Worm (Caenorhabditis elegans) whole organism, L1 larva: ENCODE results near the gene F36A4.2.

Source experiments
- C04F5.9 ChIP-seq: sonication (generic microtip); optimal IDR thresholded peaks from 2 replicates; lab custom pipeline; 2016; ENCODE audit warnings: missing genetic modification characterization, missing compliant biosample characterization
- C34B4.2 ChIP-seq: sonication (generic microtip); optimal IDR thresholded peaks from 2 replicates; lab custom pipeline; 2017; ENCODE audit warnings: mild to moderate bottlenecking, missing genetic modification characterization, missing compliant biosample characterization
- F16B12.6 ChIP-seq: fragments of 150-350 bp; optimal IDR thresholded peaks from 2 replicates; lab custom pipeline; 2014; ENCODE audit warnings: missing biosample characterization, missing genetic modification characterization
- Y116A8C.19 ChIP-seq: sonication (generic microtip); optimal IDR thresholded peaks from 2 replicates; lab custom pipeline; 2016; ENCODE audit warnings: missing compliant biosample characterization, missing genetic modification characterization, borderline replicate concordance
- aha-1 ChIP-seq: fragments of 150-350 bp; optimal IDR thresholded peaks from 2 replicates; lab custom pipeline; 2014; ENCODE audit warnings: missing biosample characterization, missing genetic modification characterization
- alr-1 ChIP-seq: fragments of 200-800 bp; sonication (Bioruptor generic); optimal IDR thresholded peaks from 2 replicates; lab custom pipeline; 2018; ENCODE audit warnings: borderline replicate concordance, mild to moderate bottlenecking, missing genetic modification characterization, missing compliant biosample characterization
- blmp-1 ChIP-seq: fragments of 150-350 bp; optimal IDR thresholded peaks from 2 replicates; lab custom pipeline; 2014; ENCODE audit warnings: missing biosample characterization, missing genetic modification characterization
- ceh-8 ChIP-seq: fragments of 200-800 bp; sonication (Bioruptor generic); optimal IDR thresholded peaks from 2 replicates; lab custom pipeline; 2018; ENCODE audit warnings: mild to moderate bottlenecking, missing genetic modification characterization, moderate library complexity, missing compliant biosample characterization
- ceh-82 ChIP-seq, 3 experiments: fragments of 150-350 bp in 1 of 3; sonication (generic microtip) in 2 of 3; optimal IDR thresholded peaks; 2 replicates each; lab custom pipeline; 2014 to 2017; ENCODE audit warnings: missing biosample characterization in 3 of 3, missing genetic modification characterization in 3 of 3
- ceh-88 ChIP-seq: fragments of 200-800 bp; sonication (Bioruptor generic); IDR thresholded peaks from 2 replicates; pipeline ENCODE4 v1.3.6; 2022; ENCODE audit warnings: missing genetic modification characterization, missing compliant biosample characterization
- ces-1 ChIP-seq: fragments of 150-350 bp; optimal IDR thresholded peaks from 2 replicates; lab custom pipeline; 2014; ENCODE audit warnings: missing biosample characterization, missing genetic modification reagents, missing genetic modification characterization
- efl-3 ChIP-seq: fragments of 200-800 bp; sonication (Bioruptor generic); optimal IDR thresholded peaks from 2 replicates; lab custom pipeline; 2018; ENCODE audit warnings: mild to moderate bottlenecking, missing genetic modification characterization, missing compliant biosample characterization
- egl-27 ChIP-seq, 2 experiments: fragments of 150-350 bp in 1 of 2; sonication (generic microtip); optimal IDR thresholded peaks; 3 replicates each; lab custom pipeline; 2017 to 2018; ENCODE audit warnings: missing biosample characterization in 2 of 2, missing genetic modification characterization in 2 of 2, missing genetic modification reagents in 2 of 2
- elt-2 ChIP-seq: sonication (generic microtip); optimal IDR thresholded peaks from 2 replicates; lab custom pipeline; 2016; ENCODE audit warnings: missing genetic modification characterization, mild to moderate bottlenecking, inconsistent platforms, missing compliant biosample characterization, missing genetic modification reagents
- elt-3 ChIP-seq, 6 experiments: fragments of 150-350 bp in 1 of 6; sonication (generic microtip); optimal IDR thresholded peaks; 2 replicates each; lab custom pipeline; 2017 to 2018; ENCODE audit warnings: missing biosample characterization in 6 of 6, missing genetic modification characterization in 6 of 6, inconsistent platforms in 1 of 6
- ets-5 ChIP-seq: fragments of 200-800 bp; sonication (Bioruptor generic); IDR thresholded peaks from 2 replicates; pipeline ENCODE4 v1.3.6; 2022; ENCODE audit warnings: missing genetic modification characterization, missing compliant biosample characterization
- fkh-4 ChIP-seq: sonication (generic microtip); optimal IDR thresholded peaks from 2 replicates; lab custom pipeline; 2016; ENCODE audit warnings: missing compliant biosample characterization, missing genetic modification characterization, borderline replicate concordance
- grh-1 ChIP-seq: fragments of 200-800 bp; sonication (Bioruptor generic); IDR thresholded peaks from 2 replicates; pipeline ENCODE4 v1.3.6; 2022; ENCODE audit warnings: missing genetic modification reagents, missing genetic modification characterization, missing compliant biosample characterization
- hlh-17 ChIP-seq: fragments of 200-800 bp; sonication (Bioruptor generic); optimal IDR thresholded peaks from 2 replicates; lab custom pipeline; 2018; ENCODE audit warnings: missing genetic modification characterization, mild to moderate bottlenecking, missing compliant biosample characterization, moderate library complexity, borderline replicate concordance
- hlh-4 ChIP-seq: sonication (generic microtip); optimal IDR thresholded peaks from 2 replicates; lab custom pipeline; 2016; ENCODE audit warnings: mild to moderate bottlenecking, missing genetic modification characterization, missing compliant biosample characterization
- hpl-2 ChIP-seq: fragments of 150-350 bp; optimal IDR thresholded peaks from 2 replicates; lab custom pipeline; 2014; ENCODE audit warnings: missing biosample characterization, missing genetic modification reagents, missing genetic modification characterization
- jun-1 ChIP-seq: fragments of 150-350 bp; optimal IDR thresholded peaks from 2 replicates; lab custom pipeline; 2014; ENCODE audit warnings: missing biosample characterization, missing genetic modification reagents, missing genetic modification characterization
- lin-13 ChIP-seq: fragments of 150-350 bp; optimal IDR thresholded peaks from 2 replicates; lab custom pipeline; 2014; ENCODE audit warnings: missing biosample characterization, missing genetic modification reagents, missing genetic modification characterization
- lin-14 ChIP-seq: fragments of 200-800 bp; sonication (Bioruptor generic); optimal IDR thresholded peaks from 2 replicates; lab custom pipeline; 2018; ENCODE audit warnings: mild to moderate bottlenecking, missing genetic modification characterization, moderate library complexity, missing compliant biosample characterization
- lin-15B ChIP-seq: fragments of 150-350 bp; sonication (generic microtip); optimal IDR thresholded peaks from 3 replicates; lab custom pipeline; 2014; ENCODE audit warnings: missing biosample characterization, missing genetic modification characterization
- lir-3 ChIP-seq: sonication (generic microtip); optimal IDR thresholded peaks from 2 replicates; lab custom pipeline; 2016; ENCODE audit warnings: mild to moderate bottlenecking, missing genetic modification characterization, moderate library complexity, missing compliant biosample characterization; ENCODE audit not compliant: poor library complexity
- lsy-2 ChIP-seq, 2 experiments: fragments of 150-350 bp; optimal IDR thresholded peaks; 2 replicates each; lab custom pipeline; 2014; ENCODE audit warnings: missing biosample characterization in 2 of 2, missing genetic modification characterization in 2 of 2
- mab-9 ChIP-seq: fragments of 200-800 bp; sonication (Bioruptor generic); IDR thresholded peaks from 2 replicates; pipeline ENCODE4 v1.3.6; 2022; ENCODE audit warnings: missing genetic modification reagents, missing genetic modification characterization, missing compliant biosample characterization
- mdl-1 ChIP-seq, 2 experiments: fragments of 150-350 bp; optimal IDR thresholded peaks; 2 replicates each; lab custom pipeline; 2014 to 2017; ENCODE audit warnings: missing biosample characterization in 2 of 2, missing genetic modification characterization in 2 of 2, inconsistent platforms in 1 of 2
- nhr-12 ChIP-seq: sonication (generic microtip); optimal IDR thresholded peaks from 2 replicates; lab custom pipeline; 2017; ENCODE audit warnings: missing biosample characterization, missing genetic modification characterization
- nhr-19 ChIP-seq: fragments of 200-800 bp; sonication (Bioruptor generic); conservative IDR thresholded peaks from 2 replicates; pipeline ENCODE4 v1.3.6; 2022; ENCODE audit warnings: missing genetic modification characterization, missing compliant biosample characterization
- nhr-20 ChIP-seq: sonication (generic microtip); optimal IDR thresholded peaks from 2 replicates; lab custom pipeline; 2016; ENCODE audit warnings: mild to moderate bottlenecking, missing genetic modification characterization, missing compliant biosample characterization
- nhr-237 ChIP-seq: fragments of 150-350 bp; optimal IDR thresholded peaks from 2 replicates; lab custom pipeline; 2014; ENCODE audit warnings: missing biosample characterization, missing genetic modification characterization
- nhr-28 ChIP-seq: fragments of 150-350 bp; optimal IDR thresholded peaks from 2 replicates; lab custom pipeline; 2014; ENCODE audit warnings: missing biosample characterization, missing genetic modification characterization
- nhr-71 ChIP-seq: sonication (generic microtip); optimal IDR thresholded peaks from 2 replicates; lab custom pipeline; 2016; ENCODE audit warnings: mild to moderate bottlenecking, missing genetic modification characterization, moderate library complexity, missing compliant biosample characterization
- nhr-84 ChIP-seq: sonication (generic microtip); optimal IDR thresholded peaks from 2 replicates; lab custom pipeline; 2017; ENCODE audit warnings: missing biosample characterization, missing genetic modification characterization
- nhr-85 ChIP-seq: sonication (generic microtip); peaks from one replicate; lab custom pipeline; 2016; ENCODE audit warnings: missing genetic modification characterization, inconsistent platforms, missing compliant biosample characterization
- nhr-90 ChIP-seq: sonication (generic microtip); optimal IDR thresholded peaks from 2 replicates; lab custom pipeline; 2016; ENCODE audit warnings: mild to moderate bottlenecking, missing genetic modification characterization, missing compliant biosample characterization; ENCODE audit not compliant: poor library complexity
- rnt-1 ChIP-seq: sonication (generic microtip); optimal IDR thresholded peaks from 2 replicates; lab custom pipeline; 2016; ENCODE audit warnings: mild to moderate bottlenecking, missing genetic modification characterization, moderate library complexity, missing compliant biosample characterization
- skn-1 ChIP-seq: fragments of 150-350 bp; optimal IDR thresholded peaks from 2 replicates; lab custom pipeline; 2014; ENCODE audit warnings: missing biosample characterization, missing genetic modification characterization
- snu-23 ChIP-seq: sonication (generic microtip); optimal IDR thresholded peaks from 2 replicates; lab custom pipeline; 2016; ENCODE audit warnings: missing genetic modification characterization, missing compliant biosample characterization
- sptf-1 ChIP-seq: fragments of 150-350 bp; optimal IDR thresholded peaks from 2 replicates; lab custom pipeline; 2014; ENCODE audit warnings: missing biosample characterization, missing genetic modification characterization
- sup-37 ChIP-seq: fragments of 200-800 bp; sonication (Bioruptor generic); optimal IDR thresholded peaks from 2 replicates; lab custom pipeline; 2018; ENCODE audit warnings: mild to moderate bottlenecking, missing genetic modification characterization, missing compliant biosample characterization
- tbx-2 ChIP-seq: sonication (generic microtip); optimal IDR thresholded peaks from 2 replicates; lab custom pipeline; 2016; ENCODE audit warnings: missing genetic modification characterization, missing compliant biosample characterization
- tlp-1 ChIP-seq: fragments of 150-350 bp; optimal IDR thresholded peaks from 2 replicates; lab custom pipeline; 2014; ENCODE audit warnings: missing biosample characterization, missing genetic modification characterization
- unc-130 ChIP-seq: fragments of 150-350 bp; optimal IDR thresholded peaks from 2 replicates; lab custom pipeline; 2017; ENCODE audit warnings: missing biosample characterization, missing genetic modification characterization, inconsistent platforms
- unc-62 ChIP-seq: fragments of 150-350 bp; optimal IDR thresholded peaks from 2 replicates; lab custom pipeline; 2014; ENCODE audit warnings: missing biosample characterization, missing genetic modification reagents, missing genetic modification characterization
- vab-15 ChIP-seq: sonication (generic microtip); optimal IDR thresholded peaks from 2 replicates; lab custom pipeline; 2017; ENCODE audit warnings: missing genotype, mild to moderate bottlenecking, missing genetic modification characterization, missing compliant biosample characterization
- xbp-1 ChIP-seq: sonication (generic microtip); optimal IDR thresholded peaks from 2 replicates; lab custom pipeline; 2016; ENCODE audit warnings: missing genetic modification characterization, missing compliant biosample characterization
- zag-1 ChIP-seq: fragments of 150-350 bp; optimal IDR thresholded peaks from 2 replicates; lab custom pipeline; 2014; ENCODE audit warnings: missing biosample characterization, missing genetic modification characterization
- zip-4 ChIP-seq: fragments of 200-800 bp; sonication (Bioruptor generic); optimal IDR thresholded peaks from 2 replicates; lab custom pipeline; 2018; ENCODE audit warnings: mild to moderate bottlenecking, missing genetic modification characterization, moderate library complexity, missing compliant biosample characterization
- ztf-11 ChIP-seq, 2 experiments: sonication (generic microtip); optimal IDR thresholded peaks; 2 replicates each; lab custom pipeline; 2016 to 2017; ENCODE audit warnings: missing genetic modification characterization in 2 of 2, missing biosample characterization in 1 of 2, missing compliant biosample characterization in 1 of 2
- ztf-4 ChIP-seq: fragments of 150-350 bp; optimal IDR thresholded peaks from 2 replicates; lab custom pipeline; 2014; ENCODE audit warnings: missing biosample characterization, missing genetic modification characterization

Gene F36A4.2

DNA sequence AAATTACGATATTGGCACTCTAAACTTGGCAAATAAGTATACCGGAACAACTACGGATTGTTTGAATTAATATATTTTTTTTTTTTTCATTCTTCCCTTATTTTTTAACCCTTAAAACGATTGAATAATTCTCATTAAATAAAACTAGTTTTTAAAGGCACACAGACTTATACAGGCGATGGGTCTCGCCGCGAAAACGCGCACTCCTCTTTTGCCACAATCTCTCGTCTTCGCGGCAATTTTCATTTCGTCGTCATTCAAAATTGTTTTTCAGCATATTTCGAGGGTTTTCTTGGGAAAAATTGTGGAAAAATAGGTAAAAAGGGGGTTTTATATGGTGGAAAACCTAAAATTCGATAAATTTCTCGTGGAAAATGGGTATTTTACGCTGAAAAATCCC lies 23.7 kb upstream of the F36A4.2 start (continued):
- TF ChIP-seq zag-1 (tag; lab: Kevin White, UChicago) (no peak), ces-1 (GFP tag; lab: Kevin White, UChicago) (no peak), xbp-1 (tag; lab: Kevin White, UChicago) (peak; percentile 53), snu-23 (peak; percentile 78), ceh-88 (GFP tag; lab: Robert Waterston, UW) (no peak), jun-1 (tag; lab: Kevin White, UChicago) (no peak), blmp-1 (tag; lab: Kevin White, UChicago) (no peak), tlp-1 (no peak), sptf-1 (no peak), hlh-17 (GFP tag; lab: Kevin White, UChicago) (no peak), ztf-11 (tag; optimal IDR thresholded peaks at IDR 0.05; lab: Kevin White, UChicago) (no peak), elt-2 (no peak), ztf-4 (no peak), hlh-4 (tag; lab: Kevin White, UChicago) (no peak), unc-130 (tag; lab: Kevin White, UChicago) (peak; percentile 40), lsy-2 (tag; optimal IDR thresholded peaks at IDR 0.05; lab: Kevin White, UChicago) (peak; percentile 73 to 85), alr-1 (tag; lab: Kevin White, UChicago) (no peak), nhr-71 (tag; lab: Kevin White, UChicago) (peak; percentile 80), mab-9 (GFP tag; lab: Robert Waterston, UW) (no peak), skn-1 (tag; lab: Kevin White, UChicago) (peak; percentile 56), nhr-20 (tag; lab: Kevin White, UChicago) (peak; percentile 59), nhr-84 (tag; lab: Kevin White, UChicago) (no peak), aha-1 (tag; lab: Kevin White, UChicago) (no peak), rnt-1 (peak; percentile 59), lir-3 (tag; lab: Kevin White, UChicago) (no peak), nhr-19 (GFP tag; lab: Robert Waterston, UW) (peak; percentile 64), F16B12.6 (tag; lab: Kevin White, UChicago) (peak; percentile 33), ets-5 (GFP tag; lab: Robert Waterston, UW) (no peak), vab-15 (no peak), nhr-12 (tag; lab: Kevin White, UChicago) (no peak), ceh-8 (GFP tag; lab: Kevin White, UChicago) (no peak), nhr-28 (tag; lab: Kevin White, UChicago) (no peak), elt-3 (tag; optimal IDR thresholded peaks at IDR 0.05; lab: Kevin White, UChicago) (peak in 2 of 6 experiments; percentile 1 to 39), efl-3 (GFP tag; lab: Kevin White, UChicago) (no peak), hpl-2 (no peak), zip-4 (GFP tag; lab: Kevin White, UChicago) (no peak), C04F5.9 (tag; lab: Kevin White, UChicago) (peak; percentile 10), nhr-90 (tag; lab: Kevin White, UChicago) (peak; percentile 42), tbx-2 (tag; lab: Kevin White, UChicago) (peak; percentile 59), C34B4.2 (tag; lab: Kevin White, UChicago) (no peak), Y116A8C.19 (tag; lab: Kevin White, UChicago) (no peak), nhr-237 (tag; lab: Kevin White, UChicago) (no peak), grh-1 (GFP tag; lab: Robert Waterston, UW) (peak; percentile 86), fkh-4 (no peak), lin-13 (GFP tag; lab: Kevin White, UChicago) (peak; percentile 48), unc-62 (GFP tag; lab: Kevin White, UChicago) (no peak), egl-27 (tag; optimal IDR thresholded peaks at IDR 0.05; lab: Kevin White, UChicago) (no peak), sup-37 (GFP tag; lab: Kevin White, UChicago) (no peak), nhr-85 (no peak), ceh-82 (tag; optimal IDR thresholded peaks at IDR 0.05; lab: Kevin White, UChicago) (peak; percentile 36 to 54 (median 52)), lin-14 (GFP tag; lab: Kevin White, UChicago) (peak; percentile 35), mdl-1 (tag; optimal IDR thresholded peaks at IDR 0.05; lab: Kevin White, UChicago) (peak in 1 of 2 experiments; percentile 19), lin-15B (tag; lab: Kevin White, UChicago) (no peak)
